Worm (Caenorhabditis elegans): ENCODE measurements around the gene hpo-40.

DNA sequence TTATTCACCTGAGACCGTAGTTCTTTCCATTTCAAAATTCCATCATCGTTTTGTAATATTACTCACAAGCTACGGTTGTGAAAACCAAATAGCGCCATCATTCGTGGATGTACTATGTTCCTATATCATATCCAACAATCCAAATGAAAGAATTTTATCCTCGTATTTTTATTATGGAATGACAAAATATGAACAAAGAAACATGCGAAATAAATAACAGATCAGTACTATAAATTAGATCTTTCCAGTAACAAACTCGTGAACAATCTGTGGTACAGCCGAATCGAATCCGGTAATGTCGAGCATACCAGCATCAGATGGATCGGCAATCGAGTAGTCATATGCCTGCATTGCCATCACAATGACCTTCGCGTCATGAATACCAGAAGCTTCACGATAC, 40.0 kb downstream of the hpo-40 start:
- TF ChIP-seq ces-1 (GFP tag; optimal IDR thresholded peaks at IDR 0.05) (no peak), mls-2 (tag; optimal IDR thresholded peaks at IDR 0.05) (no peak), sptf-1 (tag; optimal IDR thresholded peaks at IDR 0.05) (no peak), blmp-1 (tag; optimal IDR thresholded peaks at IDR 0.05) (no peak), unc-39 (tag; optimal IDR thresholded peaks at IDR 0.05) (no peak), unc-62 (GFP tag; optimal IDR thresholded peaks at IDR 0.05) (no peak), nhr-237 (tag; optimal IDR thresholded peaks at IDR 0.05) (no peak), M03D4.4 (tag; optimal IDR thresholded peaks at IDR 0.05) (no peak), nhr-12 (tag; optimal IDR thresholded peaks at IDR 0.05) (no peak), nhr-28 (tag; optimal IDR thresholded peaks at IDR 0.05) (no peak)
